Fruit fly (Drosophila melanogaster): Measurements from ENCODE around the gene CG5199.

CG5199 gene

DNA sequence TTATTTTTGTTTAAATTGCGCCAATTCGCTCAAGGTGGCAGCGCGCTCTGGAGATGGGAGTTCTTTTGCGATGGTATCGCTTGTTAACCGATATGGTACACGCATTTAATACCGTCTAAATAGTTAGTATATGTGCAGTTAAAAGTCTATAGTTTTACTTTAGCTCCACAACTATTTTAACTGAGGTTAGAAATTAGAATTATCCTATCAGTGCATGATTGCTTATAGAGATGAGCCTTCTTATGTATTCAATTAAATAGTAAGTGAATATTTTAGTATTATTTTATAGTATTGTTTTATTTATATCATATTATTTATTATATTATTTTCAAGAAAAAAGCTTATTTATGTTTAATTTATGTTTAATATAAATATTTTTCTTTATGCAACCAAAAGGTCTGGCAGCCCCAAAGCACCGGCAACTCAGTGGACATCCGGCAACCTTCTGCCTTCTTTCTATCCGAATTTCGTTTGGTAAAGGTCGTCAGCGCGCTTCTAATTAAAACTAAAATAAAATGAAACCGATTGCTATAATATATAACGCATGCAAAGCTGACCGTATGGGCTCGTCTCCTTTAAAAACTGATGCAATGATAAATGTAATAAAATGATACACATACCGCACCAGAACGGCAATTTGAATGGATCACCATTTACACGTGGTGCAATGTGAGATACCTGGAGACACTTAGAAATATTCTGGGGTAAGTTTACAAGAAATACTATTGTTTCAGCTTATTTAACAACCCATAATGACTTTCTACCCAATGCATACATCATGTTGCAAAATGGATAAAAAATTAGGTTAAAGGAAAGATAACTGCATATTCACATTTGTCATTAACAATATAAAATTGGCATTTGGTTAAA, at the start of gene CG5199 (continued):
- TF ChIP-seq TFAM (GFP tag; optimal IDR thresholded peaks at IDR 0.05) (no peak), unc-4 (GFP tag; IDR thresholded peaks at IDR 0.05; ENCODE audit: partially characterized antibody) (peak; percentile 73), CG7786 (GFP tag; optimal IDR thresholded peaks at IDR 0.05) (no peak), Stat92E (GFP tag; optimal IDR thresholded peaks at IDR 0.05) (no peak), Max (GFP tag; optimal IDR thresholded peaks at IDR 0.05) (peak; percentile 45), CG7963 (GFP tag; IDR thresholded peaks at IDR 0.05; ENCODE audit: partially characterized antibody) (peak; percentile 59; the same call in 2 of the 3 replicates), dati (GFP tag; IDR thresholded peaks at IDR 0.05) (no peak), CG14014 (GFP tag; IDR thresholded peaks at IDR 0.05) (no peak), CG6254 (GFP tag; optimal IDR thresholded peaks at IDR 0.05) (peak; percentile 53), nau (GFP tag; optimal IDR thresholded peaks at IDR 0.05) (no peak), org-1 (GFP tag; optimal IDR thresholded peaks at IDR 0.05) (no peak), E2f1 (GFP tag; IDR thresholded peaks at IDR 0.05) (peak; percentile 64), run (tag; optimal IDR thresholded peaks at IDR 0.05) (no peak), dmrt99B (tag; optimal IDR thresholded peaks at IDR 0.05) (peak; percentile 50), scrt (GFP tag; optimal IDR thresholded peaks at IDR 0.05) (no peak), CG4854 (GFP tag; optimal IDR thresholded peaks at IDR 0.05) (no peak), ato (GFP tag; IDR thresholded peaks at IDR 0.05; ENCODE audit: partially characterized antibody) (peak; percentile 32; the same call in 1 of the 2 replicates), Blimp-1 (GFP tag; optimal IDR thresholded peaks at IDR 0.05) (peak; percentile 61), lab (GFP tag; optimal IDR thresholded peaks at IDR 0.05) (peak; percentile 77), Mes4 (GFP tag; optimal IDR thresholded peaks at IDR 0.05) (no peak), CG6791 (GFP tag; IDR thresholded peaks at IDR 0.05; ENCODE audit: partially characterized antibody) (peak; percentile 75), Asciz (GFP tag; optimal IDR thresholded peaks at IDR 0.05) (no peak), Scr (GFP tag; IDR thresholded peaks at IDR 0.05; ENCODE audit: partially characterized antibody) (peak; percentile 89), D19B (GFP tag; optimal IDR thresholded peaks at IDR 0.05) (peak; percentile 89), Atf-2 (GFP tag; optimal IDR thresholded peaks at IDR 0.05) (no peak), emc (GFP tag; optimal IDR thresholded peaks at IDR 0.05) (no peak), CG10321 (GFP tag; IDR thresholded peaks at IDR 0.05) (no peak), Taf1 (GFP tag; IDR thresholded peaks at IDR 0.05) (no peak), CG14965 (GFP tag; optimal IDR thresholded peaks at IDR 0.05; ENCODE audit: borderline replicate concordance) (no peak), CG10979 (tag; optimal IDR thresholded peaks at IDR 0.05) (peak; percentile 59), bowl (GFP tag; IDR thresholded peaks at IDR 0.05) (no peak), H2.0 (GFP tag; IDR thresholded peaks at IDR 0.05) (peak; percentile 46; the same call in 1 of the 2 replicates), Hmr (GFP tag; optimal IDR thresholded peaks at IDR 0.05) (peak; percentile 75), lola (GFP tag; optimal IDR thresholded peaks at IDR 0.05) (peak in 1 of 3 experiments; percentile 75), lmd (GFP tag; IDR thresholded peaks at IDR 0.05) (peak; percentile 75), Hr3 (GFP tag; optimal IDR thresholded peaks at IDR 0.05) (peak; percentile 79), ham (GFP tag; IDR thresholded peaks at IDR 0.05) (no peak), dpn (GFP tag; optimal IDR thresholded peaks at IDR 0.05) (peak; percentile 12 to 53), CG9609 (GFP tag; optimal IDR thresholded peaks at IDR 0.05) (peak; percentile 2), inv (GFP tag; IDR thresholded peaks at IDR 0.05; ENCODE audit: partially characterized antibody) (peak; percentile 84), CG4404 (GFP tag; IDR thresholded peaks at IDR 0.05) (peak; percentile 69; the same call in 1 of the 2 replicates), onecut (GFP tag; IDR thresholded peaks at IDR 0.05) (no peak), CG12299 (tag; optimal IDR thresholded peaks at IDR 0.05) (peak; percentile 45), CG9797 (GFP tag; optimal IDR thresholded peaks at IDR 0.05) (peak; percentile 35), stc (GFP tag; IDR thresholded peaks at IDR 0.05) (no peak), CG9215 (GFP tag; IDR thresholded peaks at IDR 0.05) (peak; percentile 80), Oli (tag; optimal IDR thresholded peaks at IDR 0.05) (peak; percentile 56)
